Worm (Caenorhabditis elegans) whole organism, L2 larva: ENCODE measurements around the gene sre-24.

ENCODE experiments used
- elt-3 ChIP-seq: sonication (generic microtip); optimal IDR thresholded peaks from 2 replicates; lab custom pipeline; 2017; ENCODE audit warnings: missing biosample characterization, missing genetic modification characterization
- fos-1 ChIP-seq: fragments of 150-350 bp; optimal IDR thresholded peaks from 2 replicates; lab custom pipeline; 2014; ENCODE audit warnings: missing biosample characterization, missing genetic modification characterization

- TF ChIP-seq fos-1 (tag; lab: Kevin White, UChicago): peak; percentile 65
- no peak for TF ChIP-seq elt-3
Measured at ce11 chrV:2848290-2848937, 36.1 kb upstream of the sre-24 start, which contains the start of gene srj-49.
